Worm (Caenorhabditis elegans): ENCODE measurements around the gene srx-130.

The srx-130 gene

ce11 chrV:13843147-13843546 is at the start of gene srx-130:
srx-130 (plus strand) TSS chrV:13843447.
- TF ChIP-seq W03F9.2 (tag; optimal IDR thresholded peaks at IDR 0.05): no peak
- TF ChIP-seq him-1 (tag; optimal IDR thresholded peaks at IDR 0.05): no peak
- no peak for TF ChIP-seq dao-5 (tag; optimal IDR thresholded peaks at IDR 0.05)

- TF ChIP-seq him-1 (tag; optimal IDR thresholded peaks at IDR 0.05) (no peak), W03F9.2 (tag; optimal IDR thresholded peaks at IDR 0.05) (no peak), dao-5 (tag; optimal IDR thresholded peaks at IDR 0.05) (no peak)
These were observed 49.2 kb upstream of the srx-130 start for ce11 chrV:13794046-13794445.

ce11 chrV:13796246-13796776 is 46.9 kb upstream of the srx-130 start, which contains the start of gene twk-32:
twk-32 (plus strand) TSS chrV:13796641.
- no peak for TF ChIP-seq W03F9.2 (tag; optimal IDR thresholded peaks at IDR 0.05)

- no peak for TF ChIP-seq W03F9.2 (tag; optimal IDR thresholded peaks at IDR 0.05)
- no peak for TF ChIP-seq him-1 (tag; optimal IDR thresholded peaks at IDR 0.05)
- no peak for TF ChIP-seq dao-5 (tag; optimal IDR thresholded peaks at IDR 0.05)
These were observed 44.1 kb upstream of the srx-130 start for ce11 chrV:13799190-13799589.

- TF ChIP-seq dao-5 (tag; optimal IDR thresholded peaks at IDR 0.05): no peak
- TF ChIP-seq him-1 (tag; optimal IDR thresholded peaks at IDR 0.05): no peak
- no peak for TF ChIP-seq W03F9.2 (tag; optimal IDR thresholded peaks at IDR 0.05)
These were observed 39.3 kb upstream of the srx-130 start, which contains the start of gene swan-2 for ce11 chrV:13803902-13804301. swan-2 (minus strand) TSS chrV:13804281.

ce11 chrV:13807232-13807631 is 36.0 kb upstream of the srx-130 start, which contains the start of gene swan-1:
swan-1 (minus strand) TSS chrV:13807237.
- TF ChIP-seq W03F9.2 (tag; optimal IDR thresholded peaks at IDR 0.05): no peak
- no peak for TF ChIP-seq dao-5 (tag; optimal IDR thresholded peaks at IDR 0.05)
- no peak for TF ChIP-seq him-1 (tag; optimal IDR thresholded peaks at IDR 0.05)

- TF ChIP-seq dao-5 (tag; optimal IDR thresholded peaks at IDR 0.05) (no peak), him-1 (tag; optimal IDR thresholded peaks at IDR 0.05) (no peak), W03F9.2 (tag; optimal IDR thresholded peaks at IDR 0.05) (no peak)
These were observed 34.8 kb upstream of the srx-130 start for ce11 chrV:13808462-13808867.

- TF ChIP-seq him-1 (tag; optimal IDR thresholded peaks at IDR 0.05) (no peak), dao-5 (tag; optimal IDR thresholded peaks at IDR 0.05) (no peak), W03F9.2 (tag; optimal IDR thresholded peaks at IDR 0.05) (no peak)
These were observed 30.9 kb upstream of the srx-130 start for ce11 chrV:13812330-13812729.

ce11 chrV:13812931-13813330 is 30.3 kb upstream of the srx-130 start, which contains the start of gene ceh-24:
ceh-24 (plus strand) TSS chrV:13813231.
- no peak for TF ChIP-seq him-1 (tag; optimal IDR thresholded peaks at IDR 0.05)

- TF ChIP-seq him-1 (tag; optimal IDR thresholded peaks at IDR 0.05) (no peak), dao-5 (tag; optimal IDR thresholded peaks at IDR 0.05) (no peak), W03F9.2 (tag; optimal IDR thresholded peaks at IDR 0.05) (no peak)
These were observed 26.4 kb upstream of the srx-130 start, which contains the start of gene F55B12.2 for ce11 chrV:13816877-13817276. F55B12.2 (minus strand) TSS chrV:13816977.

ce11 chrV:13818824-13819408 is 24.3 kb upstream of the srx-130 start, which contains the start of gene sel-10:
sel-10 (plus strand) TSS chrV:13819361.
- TF ChIP-seq dao-5 (tag; optimal IDR thresholded peaks at IDR 0.05): no peak
- peak; percentile 44 for TF ChIP-seq W03F9.2 (tag; optimal IDR thresholded peaks at IDR 0.05)

ce11 chrV:13822752-13823151 is 20.5 kb upstream of the srx-130 start, which contains the start of gene hpo-31:
hpo-31 (plus strand) TSS chrV:13823052.
- TF ChIP-seq him-1 (tag; optimal IDR thresholded peaks at IDR 0.05) (no peak), W03F9.2 (tag; optimal IDR thresholded peaks at IDR 0.05) (no peak), dao-5 (tag; optimal IDR thresholded peaks at IDR 0.05) (no peak)

ce11 chrV:13827920-13828319 is 15.3 kb upstream of the srx-130 start, which contains the start of gene nrf-5:
nrf-5 (plus strand) TSS chrV:13828267.
- no peak for TF ChIP-seq W03F9.2 (tag; optimal IDR thresholded peaks at IDR 0.05)

- TF ChIP-seq dao-5 (tag; optimal IDR thresholded peaks at IDR 0.05) (no peak), W03F9.2 (tag; optimal IDR thresholded peaks at IDR 0.05) (no peak), him-1 (tag; optimal IDR thresholded peaks at IDR 0.05) (no peak)
These were observed 12.4 kb upstream of the srx-130 start, which contains the start of gene str-165 for ce11 chrV:13830813-13831212. str-165 (plus strand) TSS chrV:13831113.

- TF ChIP-seq him-1 (tag; optimal IDR thresholded peaks at IDR 0.05): no peak
- TF ChIP-seq dao-5 (tag; optimal IDR thresholded peaks at IDR 0.05): no peak
- no peak for TF ChIP-seq W03F9.2 (tag; optimal IDR thresholded peaks at IDR 0.05)
These were observed 9.3 kb upstream of the srx-130 start, which contains the start of gene srx-129 for ce11 chrV:13833951-13834350. srx-129 (plus strand) TSS chrV:13834251.

All from whole organism, L4/young adult.